Worm (Caenorhabditis elegans) whole organism, L4 larva: ENCODE results near the gene T22F3.7.

Source experiments
- T26A8.4 ChIP-seq: fragments of 200-800 bp; sonication (Bioruptor generic); IDR thresholded peaks from 2 replicates; pipeline ENCODE4 v1.3.6; 2022; ENCODE audit warnings: missing genetic modification characterization, missing compliant biosample characterization
- Y5F2A.4 ChIP-seq: fragments of 200-800 bp; sonication (Bioruptor generic); optimal IDR thresholded peaks from 2 replicates; lab custom pipeline; 2018; ENCODE audit warnings: mild to moderate bottlenecking, missing genetic modification characterization, missing compliant biosample characterization
- fkh-10 ChIP-seq: fragments of 150-350 bp; optimal IDR thresholded peaks from 2 replicates; lab custom pipeline; 2014; ENCODE audit warnings: missing biosample characterization, missing genetic modification reagents, missing genetic modification characterization
- hlh-11 ChIP-seq: fragments of 200-800 bp; sonication (Bioruptor generic); optimal IDR thresholded peaks from 2 replicates; lab custom pipeline; 2018; ENCODE audit warnings: mild to moderate bottlenecking, missing genetic modification characterization, missing compliant biosample characterization
- lin-15B ChIP-seq: fragments of 150-350 bp; sonication (generic microtip); optimal IDR thresholded peaks from 3 replicates; lab custom pipeline; 2014; ENCODE audit warnings: missing biosample characterization, missing genetic modification characterization
- lin-39 ChIP-seq: fragments of 150-350 bp; optimal IDR thresholded peaks from 2 replicates; lab custom pipeline; 2014; ENCODE audit warnings: missing biosample characterization, missing genetic modification reagents, missing genetic modification characterization
- mep-1 ChIP-seq: fragments of 150-350 bp; sonication (generic microtip); optimal IDR thresholded peaks from 3 replicates; lab custom pipeline; 2014; ENCODE audit warnings: missing biosample characterization, missing genetic modification characterization
- nhr-11 ChIP-seq: fragments of 150-350 bp; optimal IDR thresholded peaks from 2 replicates; lab custom pipeline; 2014; ENCODE audit warnings: missing biosample characterization, missing genetic modification characterization
- nhr-237 ChIP-seq: sonication (generic microtip); optimal IDR thresholded peaks from 2 replicates; lab custom pipeline; 2017; ENCODE audit warnings: missing biosample characterization, missing genetic modification characterization
- pha-4 ChIP-seq, 2 experiments: fragments of 150-350 bp in 1 of 2; fragments of 200-800 bp in 1 of 2; sonication (Bioruptor generic) in 1 of 2; IDR thresholded peaks in 1 of 2; optimal IDR thresholded peaks in 1 of 2; 2 replicates each; pipeline versions ENCODE4 v1.3.6 to Lab custom; 2014 to 2022; ENCODE audit warnings: missing genetic modification characterization in 2 of 2, missing genetic modification reagents in 2 of 2, missing biosample characterization in 1 of 2, missing compliant biosample characterization in 1 of 2
- snpc-4 ChIP-seq: fragments of 150-350 bp; optimal IDR thresholded peaks from 2 replicates; lab custom pipeline; 2014; ENCODE audit warnings: missing biosample characterization, missing genetic modification characterization

ce11 chrV:3582671-3583070 lies 17.8 kb downstream of the T22F3.7 start:
- no peak for TF ChIP-seq Y5F2A.4 (GFP tag; lab: Kevin White, UChicago)
- TF ChIP-seq lin-15B (tag; lab: Kevin White, UChicago) = no peak
- no peak for TF ChIP-seq nhr-237
- no peak for TF ChIP-seq lin-39 (tag; lab: Kevin White, UChicago)
- TF ChIP-seq pha-4 (GFP tag; IDR thresholded peaks at IDR 0.05; lab: Robert Waterston, UW) = no peak
- no peak for TF ChIP-seq pha-4 (tag; optimal IDR thresholded peaks at IDR 0.05; lab: Kevin White, UChicago)
- TF ChIP-seq nhr-11 = no peak
- no peak for TF ChIP-seq T26A8.4
- no peak for TF ChIP-seq mep-1 (tag; lab: Kevin White, UChicago)
- TF ChIP-seq hlh-11 (tag; lab: Kevin White, UChicago) = no peak
- no peak for TF ChIP-seq fkh-10 (GFP tag; lab: Kevin White, UChicago)
- TF ChIP-seq snpc-4 (tag; lab: Kevin White, UChicago) = no peak
